Fruit fly (Drosophila melanogaster) whole organism, embryonic: ENCODE data around the gene Upf1.

ENCODE experiments used
- CG10147 ChIP-seq: fragments of 200-800 bp; sonication (Bioruptor generic); optimal IDR thresholded peaks from 2 replicates; lab custom pipeline; 2019; ENCODE audit warnings: missing biosample characterization, mild to moderate bottlenecking, missing genetic modification characterization, moderate library complexity
- CG10366 ChIP-seq: fragments of 200-800 bp; sonication (Bioruptor generic); IDR thresholded peaks from 2 replicates; pipeline ENCODE4 v1.3.6; 2022; ENCODE audit warnings: missing biosample characterization, missing genetic modification characterization
- CG10979 ChIP-seq: fragments of 200-800 bp; sonication (Bioruptor generic); optimal IDR thresholded peaks from 2 replicates; lab custom pipeline; 2018; ENCODE audit warnings: missing biosample characterization, mild to moderate bottlenecking, missing genetic modification characterization, moderate library complexity
- CG11398 ChIP-seq: fragments of 200-800 bp; sonication (Bioruptor generic); optimal IDR thresholded peaks from 2 replicates; lab custom pipeline; 2016; ENCODE audit warnings: missing biosample characterization, missing genetic modification characterization
- CG13775 ChIP-seq: fragments of 200-800 bp; sonication (Bioruptor generic); optimal IDR thresholded peaks from 3 replicates; lab custom pipeline; 2017; ENCODE audit warnings: missing biosample characterization, mild to moderate bottlenecking, missing genetic modification characterization
- CG13894 ChIP-seq: fragments of 200-800 bp; sonication (Bioruptor generic); optimal IDR thresholded peaks from 3 replicates; lab custom pipeline; 2018; ENCODE audit warnings: missing biosample characterization, mild to moderate bottlenecking, missing genetic modification characterization, moderate library complexity
- CG14667 ChIP-seq: fragments of 200-800 bp; sonication (Bioruptor generic); IDR thresholded peaks from 2 replicates; pipeline ENCODE4 v1.3.6; 2022; ENCODE audit warnings: missing biosample characterization, missing genetic modification characterization
- CG15073 ChIP-seq: fragments of 200-800 bp; sonication (Bioruptor generic); optimal IDR thresholded peaks from 2 replicates; lab custom pipeline; 2016; ENCODE audit warnings: missing biosample characterization, missing genetic modification characterization
- CG1832 ChIP-seq: fragments of 200-800 bp; sonication (Bioruptor generic); optimal IDR thresholded peaks from 2 replicates; lab custom pipeline; 2017; ENCODE audit warnings: missing biosample characterization, mild to moderate bottlenecking, missing genetic modification characterization, inconsistent platforms
- CG2120 ChIP-seq: fragments of 200-800 bp; sonication (Bioruptor generic); optimal IDR thresholded peaks from 3 replicates; lab custom pipeline; 2016; ENCODE audit warnings: missing biosample characterization, missing genetic modification characterization
- CG30403 ChIP-seq: fragments of 200-800 bp; sonication (Bioruptor generic); optimal IDR thresholded peaks from 3 replicates; lab custom pipeline; 2016; ENCODE audit warnings: missing biosample characterization, missing genetic modification characterization
- CG3065 ChIP-seq: fragments of 200-800 bp; sonication (Bioruptor generic); optimal IDR thresholded peaks from 2 replicates; lab custom pipeline; 2016; ENCODE audit warnings: missing biosample characterization, missing genetic modification characterization
- CG31365 ChIP-seq: fragments of 200-800 bp; sonication (Bioruptor generic); optimal IDR thresholded peaks from 2 replicates; lab custom pipeline; 2018; ENCODE audit warnings: missing biosample characterization, mild to moderate bottlenecking, missing genetic modification characterization
- CG32532 ChIP-seq: fragments of 200-800 bp; sonication (Bioruptor generic); IDR thresholded peaks from 2 replicates; pipeline ENCODE4 v1.3.6; 2022; ENCODE audit warnings: missing biosample characterization, missing genetic modification characterization
- CG3726 ChIP-seq: fragments of 200-800 bp; sonication (Bioruptor generic); IDR thresholded peaks from 3 replicates; pipeline ENCODE4, ENCODE4 v1.3.6; 2022; ENCODE audit warnings: missing biosample characterization, missing genetic modification characterization
- CG6689 ChIP-seq: fragments of 200-800 bp; sonication (Bioruptor generic); IDR thresholded peaks from 2 replicates; pipeline ENCODE4 v1.3.6; 2022; ENCODE audit warnings: missing biosample characterization, missing genetic modification characterization
- CG7987 ChIP-seq: fragments of 200-800 bp; sonication (Bioruptor generic); optimal IDR thresholded peaks from 2 replicates; lab custom pipeline; 2018; ENCODE audit warnings: missing biosample characterization, mild to moderate bottlenecking, missing genetic modification characterization, moderate library complexity
- CG8388 ChIP-seq: fragments of 200-800 bp; sonication (Bioruptor generic); optimal IDR thresholded peaks from 2 replicates; lab custom pipeline; 2019; ENCODE audit warnings: missing biosample characterization, mild to moderate bottlenecking, missing genetic modification characterization, moderate library complexity
- CG8765 ChIP-seq: fragments of 200-800 bp; sonication (Bioruptor generic); IDR thresholded peaks from 2 replicates; pipeline ENCODE4 v1.3.6; 2022; ENCODE audit warnings: missing biosample characterization, missing genetic modification characterization
- CG9609 ChIP-seq: fragments of 200-800 bp; sonication (Bioruptor generic); optimal IDR thresholded peaks from 3 replicates; lab custom pipeline; 2016; ENCODE audit warnings: missing biosample characterization, missing genetic modification characterization
- D ChIP-seq, 2 experiments: fragments of 200-800 bp in 1 of 2; fragments of >200 bp in 1 of 2; sonication (Bioruptor generic) in 1 of 2; optimal IDR thresholded peaks; 2 replicates in 1 of 2; 3 replicates in 1 of 2; lab custom pipeline; 2017; ENCODE audit warnings: mild to moderate bottlenecking in 1 of 2, missing biosample characterization in 1 of 2, missing genetic modification characterization in 1 of 2, missing genetic modification reagents in 1 of 2
- D19A ChIP-seq: fragments of 200-800 bp; optimal IDR thresholded peaks from 3 replicates; lab custom pipeline; 2019; ENCODE audit warnings: missing biosample characterization, mild to moderate bottlenecking, missing genetic modification characterization, moderate library complexity
- D19B ChIP-seq: fragments of 200-800 bp; sonication (Bioruptor generic); optimal IDR thresholded peaks from 2 replicates; lab custom pipeline; 2017; ENCODE audit warnings: missing biosample characterization, mild to moderate bottlenecking, missing genetic modification characterization
- Dll ChIP-seq: fragments of 200-800 bp; sonication (Bioruptor generic); IDR thresholded peaks from 4 replicates; pipeline ENCODE4 v1.3.6; 2022; ENCODE audit warnings: missing biosample characterization, missing genetic modification characterization; ENCODE audit not compliant: partially characterized antibody
- Doc3 ChIP-seq: fragments of 200-800 bp; sonication (Bioruptor generic); IDR thresholded peaks from 3 replicates; pipeline ENCODE4 v1.3.6; 2022; ENCODE audit warnings: missing biosample characterization, missing genetic modification characterization; ENCODE audit not compliant: partially characterized antibody
- Hsf ChIP-seq: fragments of 200-800 bp; sonication (Bioruptor generic); optimal IDR thresholded peaks from 3 replicates; lab custom pipeline; 2016; ENCODE audit warnings: missing biosample characterization, missing genetic modification characterization
- MESR4 ChIP-seq: fragments of 200-800 bp; sonication (Bioruptor generic); optimal IDR thresholded peaks from 2 replicates; lab custom pipeline; 2018; ENCODE audit warnings: missing biosample characterization, mild to moderate bottlenecking, missing genetic modification characterization, moderate library complexity
- Mes4 ChIP-seq: fragments of 200-800 bp; sonication (Bioruptor generic); optimal IDR thresholded peaks from 2 replicates; lab custom pipeline; 2016; ENCODE audit warnings: missing biosample characterization, missing genetic modification characterization
- Nf-YC ChIP-seq: fragments of 200-800 bp; optimal IDR thresholded peaks from 3 replicates; lab custom pipeline; 2019; ENCODE audit warnings: missing biosample characterization, mild to moderate bottlenecking, missing genetic modification characterization, moderate library complexity
- Opbp ChIP-seq: fragments of 200-800 bp; sonication (Bioruptor generic); IDR thresholded peaks from 3 replicates; pipeline ENCODE4 v1.3.6; 2022; ENCODE audit warnings: missing biosample characterization, missing genetic modification characterization; ENCODE audit not compliant: partially characterized antibody
- Scr ChIP-seq: fragments of 200-800 bp; sonication (Bioruptor generic); IDR thresholded peaks from 2 replicates; pipeline ENCODE4 v1.3.6; 2022; ENCODE audit warnings: missing biosample characterization, missing genetic modification characterization; ENCODE audit not compliant: partially characterized antibody
- Sry-β ChIP-seq: fragments of 200-800 bp; sonication (Bioruptor generic); optimal IDR thresholded peaks from 2 replicates; lab custom pipeline; 2018; ENCODE audit warnings: missing biosample characterization, mild to moderate bottlenecking, missing genetic modification characterization, moderate library complexity
- Trl ChIP-seq, 3 experiments: fragments of >200 bp in 2 of 3; fragments of 200-800 bp in 1 of 3; sonication (Bioruptor generic) in 1 of 3; optimal IDR thresholded peaks; 2 replicates in 1 of 3; 3 replicates in 2 of 3; lab custom pipeline; 2016 to 2017; ENCODE audit warnings: missing biosample characterization in 1 of 3, missing genetic modification characterization in 1 of 3
- Vsx1 ChIP-seq: fragments of 200-800 bp; sonication (Bioruptor generic); optimal IDR thresholded peaks from 2 replicates; lab custom pipeline; 2017; ENCODE audit warnings: missing biosample characterization, mild to moderate bottlenecking, missing genetic modification characterization, missing genetic modification reagents
- Xbp1 ChIP-seq: fragments of 200-800 bp; sonication (Bioruptor generic); optimal IDR thresholded peaks from 3 replicates; lab custom pipeline; 2016; ENCODE audit warnings: missing biosample characterization, mild to moderate bottlenecking, missing genetic modification characterization
- ab ChIP-seq: fragments of 200-800 bp; sonication (Bioruptor generic); optimal IDR thresholded peaks from 2 replicates; lab custom pipeline; 2016; ENCODE audit warnings: missing biosample characterization, missing genetic modification characterization
- bigmax ChIP-seq: fragments of 200-800 bp; sonication (Bioruptor generic); optimal IDR thresholded peaks from 2 replicates; lab custom pipeline; 2018; ENCODE audit warnings: missing biosample characterization, mild to moderate bottlenecking, missing genetic modification characterization
- cas ChIP-seq: fragments of 200-800 bp; sonication (Bioruptor generic); IDR thresholded peaks from 2 replicates; pipeline ENCODE4 v1.3.6; 2022; ENCODE audit warnings: missing biosample characterization, missing genetic modification characterization
- cg ChIP-seq: fragments of 200-800 bp; sonication (Bioruptor generic); optimal IDR thresholded peaks from 3 replicates; lab custom pipeline; 2019; ENCODE audit warnings: missing biosample characterization, mild to moderate bottlenecking, missing genetic modification characterization, moderate library complexity
- chm ChIP-seq: fragments of 200-800 bp; sonication (Bioruptor generic); IDR thresholded peaks from 2 replicates; pipeline ENCODE4 v1.3.6; 2022; ENCODE audit warnings: missing biosample characterization, missing genetic modification characterization
- corto ChIP-seq: fragments of 200-800 bp; sonication (Bioruptor generic); optimal IDR thresholded peaks from 2 replicates; lab custom pipeline; 2016; ENCODE audit warnings: missing biosample characterization, mild to moderate bottlenecking, missing genetic modification characterization, moderate library complexity
- dysf ChIP-seq: fragments of 200-800 bp; sonication (Bioruptor generic); IDR thresholded peaks from 3 replicates; pipeline ENCODE4 v1.3.6; 2022; ENCODE audit warnings: missing biosample characterization, missing genetic modification characterization
- fd102C ChIP-seq: fragments of 200-800 bp; sonication (Bioruptor generic); optimal IDR thresholded peaks from 2 replicates; lab custom pipeline; 2018; ENCODE audit warnings: missing biosample characterization, mild to moderate bottlenecking, missing genetic modification characterization, moderate library complexity
- fu2 ChIP-seq: fragments of 200-800 bp; sonication (Bioruptor generic); optimal IDR thresholded peaks from 2 replicates; lab custom pipeline; 2016; ENCODE audit warnings: missing biosample characterization, missing genetic modification characterization
- kay ChIP-seq: fragments of 200-800 bp; sonication (Bioruptor generic); optimal IDR thresholded peaks from 2 replicates; lab custom pipeline; 2016; ENCODE audit warnings: missing biosample characterization, missing genetic modification characterization
- nerfin-2 ChIP-seq: fragments of 200-800 bp; sonication (Bioruptor generic); IDR thresholded peaks from 2 replicates; pipeline ENCODE4 v1.3.6; 2022; ENCODE audit warnings: missing biosample characterization, missing genetic modification characterization; ENCODE audit not compliant: partially characterized antibody
- row ChIP-seq: fragments of 200-800 bp; sonication (Bioruptor generic); IDR thresholded peaks from 3 replicates; pipeline ENCODE4 v1.3.6; 2022; ENCODE audit warnings: missing biosample characterization, missing genetic modification characterization
- sens-2 ChIP-seq: fragments of 200-800 bp; sonication (Bioruptor generic); IDR thresholded peaks from 2 replicates; pipeline ENCODE4 v1.3.6; 2022; ENCODE audit warnings: missing biosample characterization, missing genetic modification characterization
- sna ChIP-seq: fragments of 200-800 bp; sonication (Bioruptor generic); IDR thresholded peaks from 2 replicates; pipeline ENCODE4 v1.3.6; 2022; ENCODE audit warnings: missing biosample characterization, missing genetic modification characterization; ENCODE audit not compliant: partially characterized antibody
- stwl ChIP-seq: fragments of 200-800 bp; sonication (Bioruptor generic); optimal IDR thresholded peaks from 3 replicates; lab custom pipeline; 2018; ENCODE audit warnings: missing biosample characterization, mild to moderate bottlenecking, missing genetic modification characterization, moderate library complexity

Upf1 gene

dm6 chrX:11888142-11888541 lies 17.0 kb downstream of the Upf1 start, which contains the start of gene CG1840 (continued):
- TF ChIP-seq CG14667 (GFP tag; lab: Robert Waterston, UW), result no peak
- no peak for TF ChIP-seq Mes4 (GFP tag; lab: Kevin White, UChicago)
- no peak for TF ChIP-seq Trl (optimal IDR thresholded peaks at IDR 0.05; lab: Kevin White, UChicago)
- no peak for TF ChIP-seq Trl (GFP tag; optimal IDR thresholded peaks at IDR 0.05; lab: Kevin White, UChicago)
- TF ChIP-seq MESR4 (GFP tag; lab: Kevin White, UChicago), result peak; percentile 67
- peak; percentile 33; the same call in 1 of the 2 replicates for TF ChIP-seq nerfin-2 (GFP tag; lab: Robert Waterston, UW)
- TF ChIP-seq kay (GFP tag; lab: Kevin White, UChicago), result no peak
- no peak for TF ChIP-seq cas (GFP tag; lab: Robert Waterston, UW)
- no peak for TF ChIP-seq chm (GFP tag; lab: Robert Waterston, UW)
- peak; percentile 77 for TF ChIP-seq Doc3 (GFP tag; lab: Robert Waterston, UW)
- TF ChIP-seq D (optimal IDR thresholded peaks at IDR 0.05; lab: Kevin White, UChicago), result no peak
- no peak for TF ChIP-seq D (GFP tag; optimal IDR thresholded peaks at IDR 0.05; lab: Kevin White, UChicago)
- no peak for TF ChIP-seq ab (GFP tag; lab: Kevin White, UChicago)
- peak; percentile 28 for TF ChIP-seq CG13894
- no peak for TF ChIP-seq Vsx1 (GFP tag; lab: Kevin White, UChicago)
- TF ChIP-seq cg (GFP tag; lab: Kevin White, UChicago), result no peak
- no peak for TF ChIP-seq corto
- TF ChIP-seq dysf (GFP tag; lab: Robert Waterston, UW), result no peak
- peak; percentile 22; the same call in 1 of the 2 replicates for TF ChIP-seq CG32532 (GFP tag; lab: Robert Waterston, UW)
- TF ChIP-seq fd102C (GFP tag; lab: Kevin White, UChicago), result no peak
- no peak for TF ChIP-seq sens-2 (GFP tag; lab: Robert Waterston, UW)
- peak; percentile 81 for TF ChIP-seq Dll
- peak; percentile 51; the same call in 1 of the 2 replicates for TF ChIP-seq sna (GFP tag; lab: Robert Waterston, UW)
- TF ChIP-seq CG10147 (GFP tag; lab: Kevin White, UChicago), result no peak
- peak; percentile 37 for TF ChIP-seq CG2120 (GFP tag; lab: Kevin White, UChicago)
- TF ChIP-seq Xbp1 (GFP tag; lab: Kevin White, UChicago), result peak; percentile 76
- no peak for TF ChIP-seq CG10979 (tag; lab: Kevin White, UChicago)
- no peak for TF ChIP-seq CG15073 (GFP tag; lab: Kevin White, UChicago)
- TF ChIP-seq CG3065 (GFP tag; lab: Kevin White, UChicago), result no peak
- TF ChIP-seq Nf-YC (tag; lab: Kevin White, UChicago), result no peak
- no peak for TF ChIP-seq CG9609 (GFP tag; lab: Kevin White, UChicago)
- TF ChIP-seq CG7987 (GFP tag; lab: Kevin White, UChicago), result no peak
- no peak for TF ChIP-seq Sry-β
- no peak for TF ChIP-seq D19A (tag; lab: Kevin White, UChicago)
- no peak for TF ChIP-seq fu2 (GFP tag; lab: Kevin White, UChicago)
- TF ChIP-seq Hsf (GFP tag; lab: Kevin White, UChicago), result no peak
- TF ChIP-seq stwl, result peak; percentile 59
- no peak for TF ChIP-seq CG6689 (GFP tag; lab: Robert Waterston, UW)
- TF ChIP-seq CG1832 (GFP tag; lab: Kevin White, UChicago), result no peak
- peak; percentile 80 for TF ChIP-seq row (GFP tag; lab: Robert Waterston, UW)
- no peak for TF ChIP-seq CG11398 (GFP tag; lab: Kevin White, UChicago)
- peak; percentile 81 for TF ChIP-seq Scr (GFP tag; lab: Robert Waterston, UW)
- no peak for TF ChIP-seq CG8388 (GFP tag; lab: Kevin White, UChicago)
- TF ChIP-seq CG13775 (GFP tag; lab: Kevin White, UChicago), result no peak
- TF ChIP-seq CG10366 (GFP tag; lab: Robert Waterston, UW), result no peak
- no peak for TF ChIP-seq CG3726 (GFP tag; lab: Robert Waterston, UW)
- no peak for TF ChIP-seq CG31365 (tag; lab: Kevin White, UChicago)
- peak; percentile 72 for TF ChIP-seq Opbp
- no peak for TF ChIP-seq CG30403 (GFP tag; lab: Kevin White, UChicago)
- no peak for TF ChIP-seq bigmax (GFP tag; lab: Kevin White, UChicago)
- no peak for TF ChIP-seq D19B
- no peak for TF ChIP-seq CG8765 (GFP tag; lab: Robert Waterston, UW)
